Worm (Caenorhabditis elegans): Measurements from ENCODE around the gene F38A1.11.

ce11 chrIV:1277067-1277466, 29.9 kb downstream of the F38A1.11 start:
- TF ChIP-seq T22C8.4 (GFP tag; IDR thresholded peaks at IDR 0.05): no peak
- no peak for TF ChIP-seq ref-1 (GFP tag; conservative IDR thresholded peaks at IDR 0.05)
- no peak for TF ChIP-seq cog-1 (tag; optimal IDR thresholded peaks at IDR 0.05)

Measured in whole organism, midembryonic.